Worm (Caenorhabditis elegans) whole organism, L4 larva: ENCODE measurements around the gene F46B6.5.

ENCODE experiments used
- F37D6.2 ChIP-seq: sonication (generic microtip); optimal IDR thresholded peaks from 2 replicates; lab custom pipeline; 2016; ENCODE audit warnings: mild to moderate bottlenecking, missing genetic modification characterization, missing compliant biosample characterization
- Y105C5A.15 ChIP-seq: fragments of 200-800 bp; sonication (Bioruptor generic); IDR thresholded peaks from 2 replicates; pipeline ENCODE4 v1.3.6; 2022; ENCODE audit warnings: missing genetic modification characterization, missing compliant biosample characterization
- Y5F2A.4 ChIP-seq: fragments of 200-800 bp; sonication (Bioruptor generic); optimal IDR thresholded peaks from 2 replicates; lab custom pipeline; 2018; ENCODE audit warnings: mild to moderate bottlenecking, missing genetic modification characterization, missing compliant biosample characterization
- ZK337.2 ChIP-seq: fragments of 200-800 bp; sonication (Bioruptor generic); IDR thresholded peaks from 2 replicates; pipeline ENCODE4 v1.3.6; 2022; ENCODE audit warnings: missing genetic modification reagents, missing genetic modification characterization, missing compliant biosample characterization
- ZK546.5 ChIP-seq, 2 experiments: sonication (generic microtip); optimal IDR thresholded peaks; 2 replicates each; lab custom pipeline; 2017; ENCODE audit warnings: missing biosample characterization in 2 of 2, missing genetic modification characterization in 2 of 2
- aha-1 ChIP-seq: fragments of 150-350 bp; peaks from one replicate; lab custom pipeline; 2014; ENCODE audit warnings: missing biosample characterization, missing genetic modification characterization
- attf-4 ChIP-seq: sonication (generic microtip); optimal IDR thresholded peaks from 3 replicates; lab custom pipeline; 2017; ENCODE audit warnings: missing biosample characterization, missing genetic modification characterization
- ceh-20 ChIP-seq: fragments of 200-800 bp; sonication (Bioruptor generic); IDR thresholded peaks from 2 replicates; pipeline ENCODE4 v1.3.6; 2022; ENCODE audit warnings: missing genetic modification reagents, missing genetic modification characterization, missing compliant biosample characterization
- ceh-44 ChIP-seq: fragments of 200-800 bp; sonication (Bioruptor generic); IDR thresholded peaks from 2 replicates; pipeline ENCODE4 v1.3.6; 2022; ENCODE audit warnings: missing genetic modification reagents, missing genetic modification characterization, missing compliant biosample characterization
- ceh-82 ChIP-seq: sonication (generic microtip); optimal IDR thresholded peaks from 2 replicates; lab custom pipeline; 2017; ENCODE audit warnings: missing biosample characterization, missing genetic modification characterization
- cey-2 ChIP-seq: sonication (generic microtip); optimal IDR thresholded peaks from 3 replicates; lab custom pipeline; 2017; ENCODE audit warnings: missing genetic modification characterization, mild to moderate bottlenecking, missing compliant biosample characterization, antibody characterized with exemption, borderline replicate concordance; ENCODE audit not compliant: insufficient read depth
- dmd-8 ChIP-seq: fragments of 200-800 bp; sonication (Bioruptor generic); IDR thresholded peaks from 2 replicates; pipeline ENCODE4 v1.3.6; 2022; ENCODE audit warnings: missing genetic modification characterization, missing compliant biosample characterization
- dve-1 ChIP-seq: sonication (generic microtip); optimal IDR thresholded peaks from 2 replicates; lab custom pipeline; 2017; ENCODE audit warnings: antibody characterized with exemption, mild to moderate bottlenecking, missing genetic modification characterization, missing compliant biosample characterization; ENCODE audit not compliant: insufficient read depth
- hlh-11 ChIP-seq: fragments of 200-800 bp; sonication (Bioruptor generic); optimal IDR thresholded peaks from 2 replicates; lab custom pipeline; 2018; ENCODE audit warnings: mild to moderate bottlenecking, missing genetic modification characterization, missing compliant biosample characterization
- lin-15B ChIP-seq: fragments of 150-350 bp; sonication (generic microtip); optimal IDR thresholded peaks from 3 replicates; lab custom pipeline; 2014; ENCODE audit warnings: missing biosample characterization, missing genetic modification characterization
- madf-9 ChIP-seq: fragments of 200-800 bp; sonication (Bioruptor generic); conservative IDR thresholded peaks from 2 replicates; pipeline ENCODE4 v1.3.6; 2022; ENCODE audit warnings: missing genetic modification reagents, missing genetic modification characterization, missing compliant biosample characterization
- mdl-1 ChIP-seq, 2 experiments: fragments of 150-350 bp in 1 of 2; sonication (generic microtip) in 1 of 2; optimal IDR thresholded peaks; 2 replicates each; lab custom pipeline; 2014 to 2017; ENCODE audit warnings: missing biosample characterization in 2 of 2, missing genetic modification characterization in 2 of 2
- mdt-29 ChIP-seq: fragments of 200-800 bp; sonication (Bioruptor generic); IDR thresholded peaks from 2 replicates; pipeline ENCODE4 v1.3.6; 2022; ENCODE audit warnings: missing genetic modification reagents, missing genetic modification characterization, missing compliant biosample characterization
- mes-2 ChIP-seq: sonication (generic microtip); optimal IDR thresholded peaks from 2 replicates; lab custom pipeline; 2016; ENCODE audit warnings: missing genotype, mild to moderate bottlenecking, missing genetic modification characterization, missing compliant biosample characterization; ENCODE audit not compliant: poor library complexity, severe bottlenecking
- mxl-2 ChIP-seq: fragments of 200-800 bp; sonication (Bioruptor generic); conservative IDR thresholded peaks from 2 replicates; pipeline ENCODE4 v1.3.6; 2022; ENCODE audit warnings: missing genetic modification reagents, missing genetic modification characterization, missing compliant biosample characterization
- nhr-102 ChIP-seq: sonication (generic microtip); optimal IDR thresholded peaks from 2 replicates; lab custom pipeline; 2016; ENCODE audit warnings: mild to moderate bottlenecking, missing genetic modification characterization, moderate library complexity, missing compliant biosample characterization
- nhr-11 ChIP-seq: fragments of 150-350 bp; optimal IDR thresholded peaks from 2 replicates; lab custom pipeline; 2014; ENCODE audit warnings: missing biosample characterization, missing genetic modification characterization
- nhr-111 ChIP-seq: fragments of 200-800 bp; sonication (Bioruptor generic); optimal IDR thresholded peaks from 2 replicates; lab custom pipeline; 2018; ENCODE audit warnings: mild to moderate bottlenecking, missing genetic modification characterization, missing compliant biosample characterization
- nhr-28 ChIP-seq: fragments of 150-350 bp; optimal IDR thresholded peaks from 2 replicates; lab custom pipeline; 2014; ENCODE audit warnings: missing biosample characterization, missing genetic modification characterization
- nhr-6 ChIP-seq: fragments of 150-350 bp; optimal IDR thresholded peaks from 2 replicates; lab custom pipeline; 2014; ENCODE audit warnings: missing biosample characterization, missing genetic modification characterization
- nhr-76 ChIP-seq: fragments of 150-350 bp; optimal IDR thresholded peaks from 2 replicates; lab custom pipeline; 2014; ENCODE audit warnings: missing biosample characterization, missing genetic modification characterization
- nhr-77 ChIP-seq: fragments of 150-350 bp; optimal IDR thresholded peaks from 2 replicates; lab custom pipeline; 2014; ENCODE audit warnings: missing biosample characterization, missing genetic modification characterization
- saeg-2 ChIP-seq: fragments of 200-800 bp; sonication (Bioruptor generic); IDR thresholded peaks from 2 replicates; pipeline ENCODE4 v1.3.6; 2022; ENCODE audit warnings: missing genetic modification reagents, missing genetic modification characterization, missing compliant biosample characterization
- set-16 ChIP-seq: fragments of 200-800 bp; sonication (Bioruptor generic); IDR thresholded peaks from 2 replicates; pipeline ENCODE4 v1.3.6; 2022; ENCODE audit warnings: missing genetic modification reagents, missing genetic modification characterization, missing compliant biosample characterization
- snpc-1.2 ChIP-seq: fragments of 200-800 bp; sonication (Bioruptor generic); IDR thresholded peaks from 2 replicates; pipeline ENCODE4 v1.3.6; 2022; ENCODE audit warnings: missing genetic modification reagents, missing genetic modification characterization, missing compliant biosample characterization
- tra-1 ChIP-seq: fragments of 200-800 bp; sonication (Bioruptor generic); IDR thresholded peaks from 2 replicates; pipeline ENCODE4 v1.3.6; 2022; ENCODE audit warnings: missing genetic modification reagents, missing genetic modification characterization, missing compliant biosample characterization
- vab-7 ChIP-seq: fragments of 200-800 bp; sonication (Bioruptor generic); IDR thresholded peaks from 2 replicates; pipeline ENCODE4 v1.3.6; 2022; ENCODE audit warnings: missing genetic modification reagents, missing genetic modification characterization, missing compliant biosample characterization
- zfp-3 ChIP-seq: fragments of 200-800 bp; sonication (Bioruptor generic); conservative IDR thresholded peaks from 2 replicates; pipeline ENCODE4 v1.3.6; 2022; ENCODE audit warnings: missing genetic modification reagents, missing genetic modification characterization, missing compliant biosample characterization

The F46B6.5 gene

ce11 chrV:9754459-9754858, 28.4 kb downstream of the F46B6.5 start, which contains the start of gene F58E6.5:
Gene F58E6.5, minus strand, starts transcription at chrV:9754559.
- TF ChIP-seq attf-4 (tag; lab: Kevin White, UChicago) (no peak), nhr-77 (no peak), nhr-102 (tag; lab: Kevin White, UChicago) (no peak), tra-1 (GFP tag; lab: Robert Waterston, UW) (no peak)

- TF ChIP-seq Y105C5A.15 (GFP tag; lab: Robert Waterston, UW) (no peak), dmd-8 (GFP tag; lab: Robert Waterston, UW) (0 out of 2 replicates have a peak, but pooled peaks have one; percentile 53)
These were observed 29.3 kb downstream of the F46B6.5 start for ce11 chrV:9753554-9753953.

- TF ChIP-seq ceh-44 (GFP tag; lab: Robert Waterston, UW), result no peak
- TF ChIP-seq cey-2 (tag; lab: Kevin White, UChicago), result no peak
- TF ChIP-seq mes-2 (tag; lab: Kevin White, UChicago), result no peak
- no peak for TF ChIP-seq mdt-29 (GFP tag; lab: Robert Waterston, UW)
- no peak for TF ChIP-seq hlh-11 (tag; lab: Kevin White, UChicago)
- no peak for TF ChIP-seq nhr-102 (tag; lab: Kevin White, UChicago)
- no peak for TF ChIP-seq ceh-82 (tag; lab: Kevin White, UChicago)
- TF ChIP-seq zfp-3, result no peak
- no peak for TF ChIP-seq nhr-11 (tag; lab: Kevin White, UChicago)
- TF ChIP-seq ZK337.2 (GFP tag; lab: Robert Waterston, UW), result no peak
- no peak for TF ChIP-seq madf-9 (GFP tag; lab: Robert Waterston, UW)
- no peak for TF ChIP-seq mdl-1 (tag; optimal IDR thresholded peaks at IDR 0.05; lab: Kevin White, UChicago)
- no peak for TF ChIP-seq nhr-28 (tag; lab: Kevin White, UChicago)
- TF ChIP-seq dve-1, result no peak
- no peak for TF ChIP-seq vab-7 (GFP tag; lab: Robert Waterston, UW)
These were observed 30.0 kb downstream of the F46B6.5 start, which contains the start of gene F58E6.6 for ce11 chrV:9752918-9753317. Gene F58E6.6, minus strand, starts transcription at chrV:9753018.

ce11 chrV:9750308-9750707, 32.6 kb downstream of the F46B6.5 start, which contains the start of gene F58E6.4:
Gene F58E6.4, minus strand, starts transcription at chrV:9750408.
- no peak for TF ChIP-seq saeg-2 (GFP tag; lab: Robert Waterston, UW)

ce11 chrV:9744934-9745333, 37.9 kb downstream of the F46B6.5 start, which contains the start of gene F58E6.13:
Gene F58E6.13, plus strand, starts transcription at chrV:9745234.
- TF ChIP-seq snpc-1.2 (GFP tag; lab: Robert Waterston, UW), result no peak
- no peak for TF ChIP-seq lin-15B
- TF ChIP-seq set-16 (GFP tag; lab: Robert Waterston, UW), result no peak
- TF ChIP-seq dmd-8 (GFP tag; lab: Robert Waterston, UW), result no peak
- no peak for TF ChIP-seq nhr-11 (tag; lab: Kevin White, UChicago)
- no peak for TF ChIP-seq tra-1 (GFP tag; lab: Robert Waterston, UW)
- TF ChIP-seq ceh-20 (GFP tag; lab: Robert Waterston, UW), result no peak
- no peak for TF ChIP-seq ZK546.5 (tag; optimal IDR thresholded peaks at IDR 0.05; lab: Kevin White, UChicago)
- TF ChIP-seq nhr-102 (tag; lab: Kevin White, UChicago), result no peak
- no peak for TF ChIP-seq attf-4 (tag; lab: Kevin White, UChicago)
- TF ChIP-seq nhr-6 (tag; lab: Kevin White, UChicago), result no peak
- TF ChIP-seq aha-1 (tag; lab: Kevin White, UChicago), result no peak
- TF ChIP-seq Y5F2A.4 (GFP tag; lab: Kevin White, UChicago), result no peak
- TF ChIP-seq dve-1, result no peak
- no peak for TF ChIP-seq nhr-111 (GFP tag; lab: Kevin White, UChicago)
- TF ChIP-seq mxl-2 (GFP tag; lab: Robert Waterston, UW), result no peak
- no peak for TF ChIP-seq mdl-1 (tag; optimal IDR thresholded peaks at IDR 0.05; lab: Kevin White, UChicago)
- TF ChIP-seq F37D6.2 (tag; lab: Kevin White, UChicago), result no peak
- TF ChIP-seq nhr-76 (tag; lab: Kevin White, UChicago), result no peak
- TF ChIP-seq, all 104 proteins: peak for 0
